In genomic region chrIII:311174-311573, ce11 we compare ENCODE assay signal across 4 worm cellular contexts.
A peak's percentile ranks its signal among the peaks of the same experiment; 100 is the strongest.
TF ChIP-seq lines count a peak whose summit lies in the region.

No protein-coding gene starts in this region.

TF ChIP-seq in whole organism, L3 larva, 47 proteins besides CTCF, POLR2A, EP300 and RAD21:
- TF ChIP-seq ceh-82 (tag; optimal IDR thresholded peaks at IDR 0.05; lab: Kevin White, UChicago) (no peak), ceh-16 (tag; optimal IDR thresholded peaks at IDR 0.05; lab: Kevin White, UChicago) (no peak), hmg-11 (tag; optimal IDR thresholded peaks at IDR 0.05; lab: Kevin White, UChicago) (peak; percentile 2)
TF ChIP-seq in whole organism, L3 larva: peak in this region for 1.

TF ChIP-seq in whole organism, early embryonic, 17 proteins besides CTCF, POLR2A, EP300 and RAD21:
- 0 out of 2 replicates have a peak, but pooled peaks have one; percentile 53 for TF ChIP-seq sea-1 (GFP tag; conservative IDR thresholded peaks at IDR 0.05; lab: Robert Waterston, UW)
- TF ChIP-seq flt-1 (GFP tag; IDR thresholded peaks at IDR 0.05; lab: Robert Waterston, UW) = no peak
- TF ChIP-seq hmbx-1 (tag; optimal IDR thresholded peaks at IDR 0.05; lab: Kevin White, UChicago) = no peak
- no peak for TF ChIP-seq ets-7 (tag; optimal IDR thresholded peaks at IDR 0.05; lab: Kevin White, UChicago)

TF ChIP-seq in whole organism, mixed stage, embryonic, 35 proteins besides CTCF, POLR2A, EP300 and RAD21:
- no peak for TF ChIP-seq ztf-11 (tag; optimal IDR thresholded peaks at IDR 0.05; lab: Kevin White, UChicago)
- TF ChIP-seq hlh-1 (tag; optimal IDR thresholded peaks at IDR 0.05; lab: Kevin White, UChicago) = no peak
- no peak for TF ChIP-seq cnd-1 (tag; optimal IDR thresholded peaks at IDR 0.05; lab: Kevin White, UChicago)
- TF ChIP-seq ces-1 (GFP tag; optimal IDR thresholded peaks at IDR 0.05; lab: Kevin White, UChicago) = no peak
- TF ChIP-seq mab-5 (tag; optimal IDR thresholded peaks at IDR 0.05; lab: Kevin White, UChicago) = no peak
- no peak for TF ChIP-seq lsy-2 (tag; optimal IDR thresholded peaks at IDR 0.05; lab: Kevin White, UChicago)
- TF ChIP-seq sptf-1 (tag; optimal IDR thresholded peaks at IDR 0.05; lab: Kevin White, UChicago) = peak; percentile 14
TF ChIP-seq in whole organism, mixed stage, embryonic: peak in this region for 1.

TF ChIP-seq in whole organism, young adult, 124 proteins besides CTCF, POLR2A, EP300 and RAD21:
- peak; percentile 28 for TF ChIP-seq lsl-1 (GFP tag; optimal IDR thresholded peaks at IDR 0.05; lab: Kevin White, UChicago)
- TF ChIP-seq K11D2.4 (GFP tag; IDR thresholded peaks at IDR 0.05; lab: Robert Waterston, UW) = no peak
- peak; percentile 77 for TF ChIP-seq madf-8 (GFP tag; conservative IDR thresholded peaks at IDR 0.05; lab: Robert Waterston, UW)
- no peak for TF ChIP-seq nfya-1 (tag; optimal IDR thresholded peaks at IDR 0.05; lab: Kevin White, UChicago; ENCODE audit: borderline replicate concordance, insufficient read depth)
- TF ChIP-seq ceh-79 (tag; optimal IDR thresholded peaks at IDR 0.05; lab: Kevin White, UChicago) = no peak
- TF ChIP-seq madf-6 (GFP tag; IDR thresholded peaks at IDR 0.05; lab: Robert Waterston, UW) = peak; percentile 88
- TF ChIP-seq rcor-1 (GFP tag; IDR thresholded peaks at IDR 0.05; lab: Robert Waterston, UW) = no peak
- no peak for TF ChIP-seq attf-3 (GFP tag; conservative IDR thresholded peaks at IDR 0.05; lab: Robert Waterston, UW)
- TF ChIP-seq B0019.2 (GFP tag; conservative IDR thresholded peaks at IDR 0.05; lab: Robert Waterston, UW) = no peak
- peak; percentile 64 for TF ChIP-seq xnd-1 (tag; optimal IDR thresholded peaks at IDR 0.05; lab: Kevin White, UChicago)
- TF ChIP-seq Y79H2A.3 (GFP tag; conservative IDR thresholded peaks at IDR 0.05; lab: Robert Waterston, UW) = no peak
- 0 out of 2 replicates have a peak, but pooled peaks have one; percentile 6 for TF ChIP-seq hmg-1.2 (GFP tag; IDR thresholded peaks at IDR 0.05; lab: Robert Waterston, UW)
- no peak for TF ChIP-seq ekl-4 (GFP tag; IDR thresholded peaks at IDR 0.05; lab: Robert Waterston, UW)
- no peak for TF ChIP-seq pbrm-1 (GFP tag; IDR thresholded peaks at IDR 0.05; lab: Robert Waterston, UW)
- no peak for TF ChIP-seq ZK185.1 (tag; optimal IDR thresholded peaks at IDR 0.05; lab: Kevin White, UChicago; ENCODE audit: poor library complexity, severe bottlenecking)
- peak; percentile 16 for TF ChIP-seq efl-1 (GFP tag; optimal IDR thresholded peaks at IDR 0.05; lab: Kevin White, UChicago)
- no peak for TF ChIP-seq snpc-1.3 (tag; optimal IDR thresholded peaks at IDR 0.05; lab: Kevin White, UChicago; ENCODE audit: insufficient read depth)
